Worm (Caenorhabditis elegans) whole organism, L1 larva: ENCODE data around the gene alp-1.

ENCODE experiments used
- C16A3.4 ChIP-seq: fragments of 150-350 bp; optimal IDR thresholded peaks from 2 replicates; lab custom pipeline; 2014; ENCODE audit warnings: missing biosample characterization, missing genetic modification characterization
- F16B12.6 ChIP-seq: fragments of 150-350 bp; optimal IDR thresholded peaks from 2 replicates; lab custom pipeline; 2014; ENCODE audit warnings: missing biosample characterization, missing genetic modification characterization
- aly-2 ChIP-seq: fragments of 150-350 bp; optimal IDR thresholded peaks from 2 replicates; lab custom pipeline; 2014; ENCODE audit warnings: missing biosample characterization, missing genetic modification characterization
- ama-1 ChIP-seq: fragments of 150-350 bp; optimal IDR thresholded peaks from 2 replicates; lab custom pipeline; 2014
- blmp-1 ChIP-seq: fragments of 150-350 bp; optimal IDR thresholded peaks from 2 replicates; lab custom pipeline; 2014; ENCODE audit warnings: missing biosample characterization, missing genetic modification characterization
- ceh-82 ChIP-seq, 3 experiments: fragments of 150-350 bp in 1 of 3; sonication (generic microtip) in 2 of 3; optimal IDR thresholded peaks; 2 replicates each; lab custom pipeline; 2014 to 2017; ENCODE audit warnings: missing biosample characterization in 3 of 3, missing genetic modification characterization in 3 of 3
- ceh-88 ChIP-seq: fragments of 200-800 bp; sonication (Bioruptor generic); IDR thresholded peaks from 2 replicates; pipeline ENCODE4 v1.3.6; 2022; ENCODE audit warnings: missing genetic modification characterization, missing compliant biosample characterization
- ces-1 ChIP-seq: fragments of 150-350 bp; optimal IDR thresholded peaks from 2 replicates; lab custom pipeline; 2014; ENCODE audit warnings: missing biosample characterization, missing genetic modification reagents, missing genetic modification characterization
- dpl-1 ChIP-seq, 3 experiments: fragments of 150-350 bp in 2 of 3; sonication (generic microtip) in 1 of 3; optimal IDR thresholded peaks; 2 replicates each; lab custom pipeline; 2014 to 2017; ENCODE audit warnings: missing biosample characterization in 3 of 3, missing genetic modification characterization in 3 of 3, missing genetic modification reagents in 3 of 3
- dsc-1 ChIP-seq: sonication (generic microtip); optimal IDR thresholded peaks from 2 replicates; lab custom pipeline; 2016; ENCODE audit warnings: mild to moderate bottlenecking, missing genetic modification characterization, missing compliant biosample characterization
- efl-1 ChIP-seq, 4 experiments: fragments of 150-350 bp; optimal IDR thresholded peaks in 3 of 4; peaks in 1 of 4; 1 replicate in 1 of 4; 2 replicates in 3 of 4; lab custom pipeline; 2014; ENCODE audit warnings: missing biosample characterization in 2 of 4, missing genetic modification characterization in 2 of 4, missing genetic modification reagents in 2 of 4
- egl-13 ChIP-seq: sonication (generic microtip); optimal IDR thresholded peaks from 2 replicates; lab custom pipeline; 2016; ENCODE audit warnings: missing genotype, missing genetic modification reagents, missing genetic modification characterization, missing compliant biosample characterization
- egl-27 ChIP-seq, 2 experiments: fragments of 150-350 bp in 1 of 2; sonication (generic microtip); optimal IDR thresholded peaks; 3 replicates each; lab custom pipeline; 2017 to 2018; ENCODE audit warnings: missing biosample characterization in 2 of 2, missing genetic modification characterization in 2 of 2, missing genetic modification reagents in 2 of 2
- elt-3 ChIP-seq, 6 experiments: fragments of 150-350 bp in 1 of 6; sonication (generic microtip); optimal IDR thresholded peaks; 2 replicates each; lab custom pipeline; 2017 to 2018; ENCODE audit warnings: missing biosample characterization in 6 of 6, missing genetic modification characterization in 6 of 6, inconsistent platforms in 1 of 6
- fkh-10 ChIP-seq: sonication (generic microtip); optimal IDR thresholded peaks from 2 replicates; lab custom pipeline; 2017; ENCODE audit warnings: missing biosample characterization, missing genetic modification reagents, missing genetic modification characterization
- grh-1 ChIP-seq: fragments of 200-800 bp; sonication (Bioruptor generic); IDR thresholded peaks from 2 replicates; pipeline ENCODE4 v1.3.6; 2022; ENCODE audit warnings: missing genetic modification reagents, missing genetic modification characterization, missing compliant biosample characterization
- hlh-17 ChIP-seq: fragments of 200-800 bp; sonication (Bioruptor generic); optimal IDR thresholded peaks from 2 replicates; lab custom pipeline; 2018; ENCODE audit warnings: missing genetic modification characterization, mild to moderate bottlenecking, missing compliant biosample characterization, moderate library complexity, borderline replicate concordance
- hlh-4 ChIP-seq: sonication (generic microtip); optimal IDR thresholded peaks from 2 replicates; lab custom pipeline; 2016; ENCODE audit warnings: mild to moderate bottlenecking, missing genetic modification characterization, missing compliant biosample characterization
- hpl-2 ChIP-seq: fragments of 150-350 bp; optimal IDR thresholded peaks from 2 replicates; lab custom pipeline; 2014; ENCODE audit warnings: missing biosample characterization, missing genetic modification reagents, missing genetic modification characterization
- irx-1 ChIP-seq: sonication (generic microtip); optimal IDR thresholded peaks from 2 replicates; lab custom pipeline; 2016; ENCODE audit warnings: missing genetic modification characterization, missing compliant biosample characterization
- lin-13 ChIP-seq: fragments of 150-350 bp; optimal IDR thresholded peaks from 2 replicates; lab custom pipeline; 2014; ENCODE audit warnings: missing biosample characterization, missing genetic modification reagents, missing genetic modification characterization
- lin-15B ChIP-seq: fragments of 150-350 bp; sonication (generic microtip); optimal IDR thresholded peaks from 3 replicates; lab custom pipeline; 2014; ENCODE audit warnings: missing biosample characterization, missing genetic modification characterization
- lin-35 ChIP-seq, 2 experiments: fragments of 150-350 bp; optimal IDR thresholded peaks; 2 replicates each; lab custom pipeline; 2014; ENCODE audit warnings: missing biosample characterization in 2 of 2, missing genetic modification characterization in 2 of 2, missing genetic modification reagents in 2 of 2
- lsy-2 ChIP-seq, 2 experiments: fragments of 150-350 bp; optimal IDR thresholded peaks; 2 replicates each; lab custom pipeline; 2014; ENCODE audit warnings: missing biosample characterization in 2 of 2, missing genetic modification characterization in 2 of 2
- mab-9 ChIP-seq: fragments of 200-800 bp; sonication (Bioruptor generic); IDR thresholded peaks from 2 replicates; pipeline ENCODE4 v1.3.6; 2022; ENCODE audit warnings: missing genetic modification reagents, missing genetic modification characterization, missing compliant biosample characterization
- mdl-1 ChIP-seq, 2 experiments: fragments of 150-350 bp; optimal IDR thresholded peaks; 2 replicates each; lab custom pipeline; 2014 to 2017; ENCODE audit warnings: missing biosample characterization in 2 of 2, missing genetic modification characterization in 2 of 2, inconsistent platforms in 1 of 2
- mep-1 ChIP-seq: fragments of 150-350 bp; optimal IDR thresholded peaks from 2 replicates; lab custom pipeline; 2014; ENCODE audit warnings: missing biosample characterization, missing genetic modification characterization
- nhr-19 ChIP-seq: fragments of 200-800 bp; sonication (Bioruptor generic); conservative IDR thresholded peaks from 2 replicates; pipeline ENCODE4 v1.3.6; 2022; ENCODE audit warnings: missing genetic modification characterization, missing compliant biosample characterization
- nhr-20 ChIP-seq: sonication (generic microtip); optimal IDR thresholded peaks from 2 replicates; lab custom pipeline; 2016; ENCODE audit warnings: mild to moderate bottlenecking, missing genetic modification characterization, missing compliant biosample characterization
- nhr-71 ChIP-seq: sonication (generic microtip); optimal IDR thresholded peaks from 2 replicates; lab custom pipeline; 2016; ENCODE audit warnings: mild to moderate bottlenecking, missing genetic modification characterization, moderate library complexity, missing compliant biosample characterization
- nhr-77 ChIP-seq: fragments of 150-350 bp; optimal IDR thresholded peaks from 2 replicates; lab custom pipeline; 2014; ENCODE audit warnings: missing biosample characterization, missing genetic modification characterization
- pqm-1 ChIP-seq: sonication (generic microtip); optimal IDR thresholded peaks from 3 replicates; lab custom pipeline; 2017; ENCODE audit warnings: missing biosample characterization, missing genetic modification characterization
- rnt-1 ChIP-seq: sonication (generic microtip); optimal IDR thresholded peaks from 2 replicates; lab custom pipeline; 2016; ENCODE audit warnings: mild to moderate bottlenecking, missing genetic modification characterization, moderate library complexity, missing compliant biosample characterization
- skn-1 ChIP-seq: fragments of 150-350 bp; optimal IDR thresholded peaks from 2 replicates; lab custom pipeline; 2014; ENCODE audit warnings: missing biosample characterization, missing genetic modification characterization
- snpc-4 ChIP-seq: fragments of 150-350 bp; optimal IDR thresholded peaks from 2 replicates; lab custom pipeline; 2014; ENCODE audit warnings: missing biosample characterization, missing genetic modification characterization
- snu-23 ChIP-seq: sonication (generic microtip); optimal IDR thresholded peaks from 2 replicates; lab custom pipeline; 2016; ENCODE audit warnings: missing genetic modification characterization, missing compliant biosample characterization
- sup-37 ChIP-seq: fragments of 200-800 bp; sonication (Bioruptor generic); optimal IDR thresholded peaks from 2 replicates; lab custom pipeline; 2018; ENCODE audit warnings: mild to moderate bottlenecking, missing genetic modification characterization, missing compliant biosample characterization
- swsn-7 ChIP-seq: sonication (generic microtip); optimal IDR thresholded peaks from 2 replicates; lab custom pipeline; 2016; ENCODE audit warnings: missing genetic modification characterization, missing compliant biosample characterization
- unc-130 ChIP-seq: fragments of 150-350 bp; optimal IDR thresholded peaks from 2 replicates; lab custom pipeline; 2017; ENCODE audit warnings: missing biosample characterization, missing genetic modification characterization, inconsistent platforms
- unc-98 ChIP-seq: fragments of 200-800 bp; sonication (Bioruptor generic); IDR thresholded peaks from 2 replicates; pipeline ENCODE4 v1.3.6; 2022; ENCODE audit warnings: missing genetic modification characterization, missing compliant biosample characterization
- vab-15 ChIP-seq: sonication (generic microtip); optimal IDR thresholded peaks from 2 replicates; lab custom pipeline; 2017; ENCODE audit warnings: missing genotype, mild to moderate bottlenecking, missing genetic modification characterization, missing compliant biosample characterization
- xbp-1 ChIP-seq: sonication (generic microtip); optimal IDR thresholded peaks from 2 replicates; lab custom pipeline; 2016; ENCODE audit warnings: missing genetic modification characterization, missing compliant biosample characterization

The alp-1 gene

DNA sequence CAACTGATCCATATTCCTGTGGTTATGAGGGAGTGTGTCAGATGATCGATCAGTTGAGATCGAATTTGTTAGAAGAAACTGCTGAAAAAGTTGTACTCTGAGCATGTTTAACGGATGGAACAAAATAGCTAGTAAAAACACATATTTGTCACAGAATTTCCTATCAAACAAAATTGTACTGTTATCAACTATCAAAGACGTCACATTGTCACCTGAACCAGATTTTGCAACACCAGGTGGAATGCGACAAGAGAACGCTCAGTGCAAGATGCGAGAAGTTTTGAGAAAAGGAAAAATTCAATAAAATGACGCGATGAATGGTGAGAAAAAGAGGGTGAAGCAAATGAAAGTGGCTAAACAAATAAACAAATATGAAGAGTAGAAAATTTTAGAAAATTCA, 15.3 kb downstream of the alp-1 start:
- TF ChIP-seq efl-1 (optimal IDR thresholded peaks at IDR 0.05; lab: Kevin White, UChicago) (no peak), efl-1 (GFP tag; optimal IDR thresholded peaks at IDR 0.05 in 1 of 2; lab: Kevin White, UChicago) (peak in 1 of 2 experiments; percentile 63), ces-1 (GFP tag; lab: Kevin White, UChicago) (no peak), blmp-1 (peak; percentile 11), lin-35 (GFP tag; optimal IDR thresholded peaks at IDR 0.05; lab: Kevin White, UChicago) (peak in 1 of 2 experiments; percentile 63), elt-3 (tag; optimal IDR thresholded peaks at IDR 0.05; lab: Kevin White, UChicago) (peak in 1 of 6 experiments; percentile 61), nhr-20 (tag; lab: Kevin White, UChicago) (peak; percentile 4), vab-15 (no peak)

DNA sequence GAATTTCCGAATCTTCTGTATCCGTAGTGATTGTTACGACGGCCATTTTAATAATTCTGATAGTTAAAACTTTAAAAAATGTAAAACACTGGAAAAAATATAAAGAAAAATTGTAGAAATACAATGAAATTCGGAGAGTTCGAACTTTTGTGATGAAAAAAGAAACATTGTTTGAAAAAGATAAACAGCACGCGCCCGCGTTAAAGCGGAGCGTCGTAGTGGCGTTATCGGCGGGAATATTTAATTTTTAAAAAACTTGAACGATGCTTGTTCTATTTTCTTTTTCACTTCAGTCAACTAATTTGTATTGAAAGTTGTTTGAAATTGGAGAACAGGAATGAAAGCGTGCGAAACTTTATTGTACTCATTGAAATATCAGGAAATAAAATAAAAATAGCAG, 17.3 kb downstream of the alp-1 start, which contains the start of gene npp-23:
Gene npp-23, minus strand, starts transcription at position 56 of the 400 bp plus-strand sequence.
- TF ChIP-seq mep-1 (tag; lab: Kevin White, UChicago) (peak; percentile 72), vab-15 (no peak), ceh-88 (GFP tag; lab: Robert Waterston, UW) (no peak), C16A3.4 (peak; percentile 37), snpc-4 (tag; lab: Kevin White, UChicago) (peak; percentile 15), sup-37 (GFP tag; lab: Kevin White, UChicago) (no peak), ceh-82 (tag; optimal IDR thresholded peaks at IDR 0.05; lab: Kevin White, UChicago) (peak; percentile 40 to 53 (median 43)), nhr-77 (no peak), hpl-2 (GFP tag; lab: Kevin White, UChicago) (no peak), F16B12.6 (tag; lab: Kevin White, UChicago) (peak; percentile 18), hlh-17 (GFP tag; lab: Kevin White, UChicago) (no peak), skn-1 (peak; percentile 51), pqm-1 (tag; lab: Kevin White, UChicago) (no peak), rnt-1 (tag; lab: Kevin White, UChicago) (peak; percentile 58), egl-13 (tag; lab: Kevin White, UChicago) (peak; percentile 12), nhr-71 (tag; lab: Kevin White, UChicago) (no peak), egl-27 (tag; optimal IDR thresholded peaks at IDR 0.05; lab: Kevin White, UChicago) (no peak), unc-130 (peak; percentile 46), nhr-20 (tag; lab: Kevin White, UChicago) (peak; percentile 59), fkh-10 (GFP tag; lab: Kevin White, UChicago) (no peak), mab-9 (GFP tag; lab: Robert Waterston, UW) (no peak), blmp-1 (peak; percentile 58), mdl-1 (tag; optimal IDR thresholded peaks at IDR 0.05; lab: Kevin White, UChicago) (peak in 1 of 2 experiments; percentile 34), lin-15B (tag; lab: Kevin White, UChicago) (peak; percentile 19), irx-1 (tag; lab: Kevin White, UChicago) (no peak), swsn-7 (tag; lab: Kevin White, UChicago) (peak; percentile 50), xbp-1 (peak; percentile 51), aly-2 (peak; percentile 11), nhr-19 (peak; percentile 54), unc-98 (GFP tag; lab: Robert Waterston, UW) (no peak), ama-1 (lab: Kevin White, UChicago) (no peak), hlh-4 (tag; lab: Kevin White, UChicago) (no peak), lsy-2 (tag; optimal IDR thresholded peaks at IDR 0.05; lab: Kevin White, UChicago) (peak in 1 of 2 experiments; percentile 60), efl-1 (optimal IDR thresholded peaks at IDR 0.05; lab: Kevin White, UChicago) (peak; percentile 96 to 99), efl-1 (GFP tag; optimal IDR thresholded peaks at IDR 0.05 in 1 of 2; lab: Kevin White, UChicago) (peak; percentile 96 to 99), lin-35 (GFP tag; optimal IDR thresholded peaks at IDR 0.05; lab: Kevin White, UChicago) (peak; percentile 95 to 97), snu-23 (GFP tag; lab: Kevin White, UChicago) (peak; percentile 72), dsc-1 (tag; lab: Kevin White, UChicago) (peak; percentile 53), elt-3 (tag; optimal IDR thresholded peaks at IDR 0.05; lab: Kevin White, UChicago) (peak in 1 of 6 experiments; percentile 13), dpl-1 (GFP tag; optimal IDR thresholded peaks at IDR 0.05; lab: Kevin White, UChicago) (peak; percentile 93 to 96 (median 95)), grh-1 (peak; percentile 38; the same call in 1 of the 2 replicates), lin-13 (peak; percentile 15)
